Worm (Caenorhabditis elegans): ENCODE results near the gene cdgs-1.

Gene cdgs-1

DNA sequence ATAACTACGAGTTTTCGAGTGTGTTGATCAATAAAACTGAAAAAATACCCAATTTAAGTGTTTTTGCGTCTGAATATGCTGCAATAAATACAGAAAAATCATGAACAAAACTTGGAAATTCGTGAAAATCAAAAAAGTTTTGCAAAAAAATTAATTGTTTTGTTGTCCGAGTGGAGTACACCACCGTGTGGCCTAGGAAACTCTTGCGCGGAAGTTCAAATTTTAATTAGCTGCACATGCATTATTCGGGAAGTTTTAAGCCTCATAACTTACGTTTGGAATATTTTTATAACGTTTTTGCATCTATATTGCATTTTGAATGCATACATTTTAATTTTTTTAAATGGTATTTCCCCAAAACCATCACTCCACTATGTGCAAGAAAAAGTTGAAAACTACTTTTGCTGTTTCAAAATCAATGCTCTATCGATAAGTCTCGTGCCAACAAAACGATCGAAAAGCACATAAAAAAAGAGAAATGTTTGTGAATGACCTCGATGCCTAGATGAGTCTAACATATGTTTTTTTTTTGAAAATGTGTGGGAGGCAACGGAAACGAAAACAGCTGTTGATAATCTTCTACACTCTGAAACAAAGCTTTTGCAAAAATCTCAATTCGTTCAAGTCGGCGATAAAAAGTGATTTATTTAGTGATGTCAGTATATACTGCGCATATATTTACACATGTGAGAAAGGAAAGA lies 1.0 kb upstream of the cdgs-1 start (continued):
- no peak for TF ChIP-seq set-16 (GFP tag; IDR thresholded peaks at IDR 0.05)

DNA sequence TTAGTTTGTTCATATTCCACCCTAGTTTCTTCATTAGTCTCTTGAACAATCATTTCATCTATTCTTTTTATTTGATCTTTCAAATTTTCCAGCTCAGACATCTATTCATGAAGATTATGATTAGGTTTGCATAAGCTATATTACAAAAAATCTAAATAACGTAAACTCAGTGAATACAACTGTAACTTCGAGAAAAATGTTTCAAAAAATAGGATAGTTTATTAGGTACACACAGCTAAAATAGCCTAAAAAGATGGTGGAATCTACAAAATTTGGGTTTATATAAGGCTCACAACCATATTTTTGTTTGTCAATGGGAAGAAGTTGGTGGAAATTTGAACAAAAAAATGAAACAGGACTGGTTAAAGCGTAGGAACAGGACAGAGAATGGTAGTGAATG lies 2.8 kb downstream of the cdgs-1 start, which contains the start of gene zgpa-1:
Gene zgpa-1 (minus strand): TSS at position 101 of the 400 bp plus-strand sequence.
- TF ChIP-seq dve-1 (tag; optimal IDR thresholded peaks at IDR 0.05; ENCODE audit: insufficient read depth) = peak; percentile 2
- TF ChIP-seq aha-1 (tag) = peak; percentile 88
- TF ChIP-seq F26F4.8 (GFP tag; conservative IDR thresholded peaks at IDR 0.05) = no peak
- TF ChIP-seq set-16 (GFP tag; IDR thresholded peaks at IDR 0.05) = no peak

DNA sequence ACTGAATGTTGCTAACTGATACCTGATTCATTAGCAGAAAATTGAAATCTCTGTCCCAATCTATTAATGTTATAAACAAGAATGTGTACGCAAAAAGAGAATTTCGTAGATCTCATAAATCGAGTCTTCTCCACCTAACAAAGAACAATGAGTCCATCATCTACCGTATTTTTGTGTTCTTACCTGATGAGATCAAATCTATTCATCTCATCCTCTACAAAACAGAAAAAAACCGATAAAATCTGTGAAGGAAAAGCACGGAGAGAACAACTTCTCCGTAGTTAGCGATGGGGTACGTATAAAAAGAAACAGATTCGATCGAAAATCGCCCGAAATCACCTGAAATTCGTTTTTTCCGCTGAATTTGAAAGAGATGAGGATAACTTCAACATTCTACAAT lies 7.0 kb downstream of the cdgs-1 start, which contains the start of gene C33H5.1:
Gene C33H5.1 (plus strand): TSS at position 330 of the 400 bp plus-strand sequence.
- TF ChIP-seq lsy-2 (tag; optimal IDR thresholded peaks at IDR 0.05) (no peak), aha-1 (tag) (peak; percentile 70)

DNA sequence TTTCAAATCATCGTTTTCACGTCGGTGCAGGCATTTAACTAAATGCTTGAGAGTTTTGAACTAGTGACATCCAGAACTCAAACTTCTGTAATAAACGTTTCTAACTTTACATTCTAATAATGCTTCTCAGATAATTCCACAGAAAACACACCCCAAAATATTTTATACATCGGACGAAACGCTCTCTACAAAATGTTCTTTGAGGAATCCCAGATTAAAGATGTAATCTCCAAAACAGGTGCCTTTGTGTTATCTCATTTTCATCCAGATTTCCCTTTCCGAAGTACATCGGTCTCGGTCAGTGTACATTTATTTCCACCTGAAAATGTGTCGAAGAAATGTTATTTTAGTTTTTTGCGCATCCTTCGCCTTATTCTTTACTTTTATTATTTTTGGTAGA lies 10.8 kb downstream of the cdgs-1 start, which contains the start of gene C33H5.2:
Gene C33H5.2 (plus strand): TSS at position 301 of the 400 bp plus-strand sequence.
- TF ChIP-seq madf-5 (GFP tag; IDR thresholded peaks at IDR 0.05) (no peak), zfp-3 (GFP tag; conservative IDR thresholded peaks at IDR 0.05) (no peak), egl-43 (GFP tag; IDR thresholded peaks at IDR 0.05) (no peak), lim-7 (GFP tag; IDR thresholded peaks at IDR 0.05) (no peak), dpl-1 (GFP tag; optimal IDR thresholded peaks at IDR 0.05) (no peak), attf-4 (tag; optimal IDR thresholded peaks at IDR 0.05) (no peak), zag-1 (tag; optimal IDR thresholded peaks at IDR 0.05) (no peak), nhr-11 (tag; optimal IDR thresholded peaks at IDR 0.05) (no peak), dmd-9 (GFP tag; IDR thresholded peaks at IDR 0.05) (no peak), pha-4 (GFP tag; IDR thresholded peaks at IDR 0.05) (no peak), pha-4 (tag; optimal IDR thresholded peaks at IDR 0.05) (no peak), nhr-76 (tag; optimal IDR thresholded peaks at IDR 0.05) (no peak), ZK337.2 (GFP tag; IDR thresholded peaks at IDR 0.05) (no peak), daf-19 (GFP tag; conservative IDR thresholded peaks at IDR 0.05) (no peak)

DNA sequence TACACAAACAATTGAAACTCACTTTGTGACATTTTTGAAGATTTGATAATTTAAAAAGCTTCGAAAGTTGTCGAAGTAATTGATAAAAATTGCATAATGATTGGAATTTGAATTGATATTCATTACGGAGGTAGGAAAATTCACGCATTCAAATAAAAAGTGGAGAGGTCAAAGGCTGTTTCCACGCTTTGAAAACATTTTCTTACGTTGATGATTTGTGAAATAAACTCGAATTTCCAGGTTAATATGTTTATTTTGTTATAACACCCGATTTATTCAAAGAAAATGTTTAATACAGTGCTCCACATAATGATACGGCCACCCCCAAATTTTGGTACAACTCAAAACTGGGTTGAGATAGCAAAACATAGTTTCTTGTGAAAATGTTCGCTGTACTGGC lies 12.3 kb downstream of the cdgs-1 start, which contains the start of gene C33H5.16:
Gene C33H5.16 (minus strand): TSS at position 101 of the 400 bp plus-strand sequence.
- no peak for TF ChIP-seq nhr-76 (tag; optimal IDR thresholded peaks at IDR 0.05)
- no peak for TF ChIP-seq lin-39 (tag; optimal IDR thresholded peaks at IDR 0.05)
- TF ChIP-seq attf-4 (tag; optimal IDR thresholded peaks at IDR 0.05) = no peak
- TF ChIP-seq nhr-25 (tag; optimal IDR thresholded peaks at IDR 0.05; ENCODE audit: borderline replicate concordance, insufficient read depth) = no peak
- no peak for TF ChIP-seq zip-11 (GFP tag; IDR thresholded peaks at IDR 0.05)
- TF ChIP-seq tag-97 (GFP tag; IDR thresholded peaks at IDR 0.05) = no peak
- TF ChIP-seq F44E2.7 (GFP tag; IDR thresholded peaks at IDR 0.05) = no peak
- no peak for TF ChIP-seq snpc-4 (tag; optimal IDR thresholded peaks at IDR 0.05)

DNA sequence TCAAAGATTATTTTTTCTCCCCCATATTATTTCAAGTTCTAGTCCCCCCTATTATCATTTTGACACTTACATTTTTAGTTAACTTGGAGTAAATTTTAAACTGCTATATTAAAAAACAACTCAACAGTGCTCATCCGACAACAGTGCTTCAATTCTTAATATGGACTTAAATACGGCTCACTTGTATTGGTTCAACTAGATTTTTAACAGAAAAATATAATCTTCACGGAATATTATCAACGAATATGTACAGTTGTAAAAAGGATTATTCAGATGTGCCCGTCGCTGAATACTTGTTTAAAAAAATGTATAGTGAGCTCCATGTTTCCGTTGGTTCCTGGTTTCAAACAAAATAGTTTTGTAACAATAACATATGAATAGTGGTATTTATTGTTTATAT lies 15.2 kb downstream of the cdgs-1 start:
- TF ChIP-seq jun-1 (tag; optimal IDR thresholded peaks at IDR 0.05) (no peak), F49E8.2 (tag; optimal IDR thresholded peaks at IDR 0.05; ENCODE audit: borderline replicate concordance) (peak; percentile 21), snpc-1.2 (GFP tag; IDR thresholded peaks at IDR 0.05) (peak; percentile 61)

All from whole organism, L4 larva.